Worm (Caenorhabditis elegans): ENCODE measurements around the gene ZK688.10.

Gene ZK688.10

ce11 chrIII:7872776-7873175, 24.0 kb downstream of the ZK688.10 start:
- TF ChIP-seq mab-5 (tag; optimal IDR thresholded peaks at IDR 0.05): no peak
- no peak for TF ChIP-seq lsy-2 (tag; optimal IDR thresholded peaks at IDR 0.05)
- no peak for TF ChIP-seq M03D4.4 (tag; optimal IDR thresholded peaks at IDR 0.05)
- TF ChIP-seq bed-3 (GFP tag; optimal IDR thresholded peaks at IDR 0.05): no peak
- no peak for TF ChIP-seq cnd-1 (tag; optimal IDR thresholded peaks at IDR 0.05)
- no peak for TF ChIP-seq lin-32 (GFP tag; optimal IDR thresholded peaks at IDR 0.05)

- TF ChIP-seq snpc-4 (tag; optimal IDR thresholded peaks at IDR 0.05): no peak
- no peak for TF ChIP-seq M03D4.4 (tag; optimal IDR thresholded peaks at IDR 0.05)
- TF ChIP-seq ceh-83 (GFP tag; optimal IDR thresholded peaks at IDR 0.05): no peak
- TF ChIP-seq nhr-12 (tag; optimal IDR thresholded peaks at IDR 0.05): no peak
- no peak for TF ChIP-seq bed-3 (GFP tag; optimal IDR thresholded peaks at IDR 0.05)
- no peak for TF ChIP-seq flh-1 (GFP tag; optimal IDR thresholded peaks at IDR 0.05)
- TF ChIP-seq unc-39 (tag; optimal IDR thresholded peaks at IDR 0.05): no peak
- TF ChIP-seq ceh-39 (tag; optimal IDR thresholded peaks at IDR 0.05): no peak
- no peak for TF ChIP-seq unc-62 (GFP tag; optimal IDR thresholded peaks at IDR 0.05)
- no peak for TF ChIP-seq sem-2 (GFP tag; optimal IDR thresholded peaks at IDR 0.05)
- TF ChIP-seq ham-2 (GFP tag; optimal IDR thresholded peaks at IDR 0.05): no peak
- TF ChIP-seq elt-3 (tag; optimal IDR thresholded peaks at IDR 0.05): no peak
- TF ChIP-seq lin-13 (tag; optimal IDR thresholded peaks at IDR 0.05): no peak
- no peak for TF ChIP-seq nhr-237 (tag; optimal IDR thresholded peaks at IDR 0.05)
- no peak for TF ChIP-seq nhr-28 (tag; optimal IDR thresholded peaks at IDR 0.05)
- TF ChIP-seq blmp-1 (tag; optimal IDR thresholded peaks at IDR 0.05): no peak
- no peak for TF ChIP-seq pha-4 (tag; optimal IDR thresholded peaks at IDR 0.05)
- TF ChIP-seq mab-5 (tag; optimal IDR thresholded peaks at IDR 0.05): no peak
- no peak for TF ChIP-seq lin-32 (GFP tag; optimal IDR thresholded peaks at IDR 0.05)
- TF ChIP-seq nhr-2 (tag; optimal IDR thresholded peaks at IDR 0.05): no peak
Observed at ce11 chrIII:7866189-7866588, 30.6 kb downstream of the ZK688.10 start, which contains the start of gene cup-4. cup-4 (plus strand) TSS chrIII:7866489.

ce11 chrIII:7865238-7865761, 31.5 kb downstream of the ZK688.10 start, which contains the start of gene slc-17.3:
slc-17.3 (minus strand) TSS chrIII:7865288.
- TF ChIP-seq ztf-11 (tag; optimal IDR thresholded peaks at IDR 0.05) (no peak), nhr-237 (tag; optimal IDR thresholded peaks at IDR 0.05) (no peak), nhr-2 (tag; optimal IDR thresholded peaks at IDR 0.05) (no peak), elt-3 (tag; optimal IDR thresholded peaks at IDR 0.05) (no peak), lin-32 (GFP tag; optimal IDR thresholded peaks at IDR 0.05) (no peak), mep-1 (tag; optimal IDR thresholded peaks at IDR 0.05) (no peak), lsy-2 (tag; optimal IDR thresholded peaks at IDR 0.05) (no peak), sem-2 (GFP tag; optimal IDR thresholded peaks at IDR 0.05) (no peak), pha-4 (tag; optimal IDR thresholded peaks at IDR 0.05) (no peak), ceh-83 (GFP tag; optimal IDR thresholded peaks at IDR 0.05) (no peak), ham-2 (GFP tag; optimal IDR thresholded peaks at IDR 0.05) (no peak), cnd-1 (tag; optimal IDR thresholded peaks at IDR 0.05) (no peak), M03D4.4 (tag; optimal IDR thresholded peaks at IDR 0.05) (no peak), zip-8 (tag; optimal IDR thresholded peaks at IDR 0.05) (no peak), drap-1 (GFP tag; optimal IDR thresholded peaks at IDR 0.05) (no peak), tbx-8 (GFP tag; optimal IDR thresholded peaks at IDR 0.05) (no peak), flh-1 (GFP tag; optimal IDR thresholded peaks at IDR 0.05) (no peak)

ce11 chrIII:7861535-7862120, 35.2 kb downstream of the ZK688.10 start, which contains the start of gene snr-5:
snr-5 (plus strand) TSS chrIII:7862070.
- TF ChIP-seq ceh-83 (GFP tag; optimal IDR thresholded peaks at IDR 0.05) (no peak), ces-1 (GFP tag; optimal IDR thresholded peaks at IDR 0.05) (no peak), lin-32 (GFP tag; optimal IDR thresholded peaks at IDR 0.05) (no peak), tbx-8 (GFP tag; optimal IDR thresholded peaks at IDR 0.05) (no peak), ceh-43 (GFP tag; optimal IDR thresholded peaks at IDR 0.05) (no peak), mls-2 (tag; optimal IDR thresholded peaks at IDR 0.05) (no peak), blmp-1 (tag; optimal IDR thresholded peaks at IDR 0.05) (no peak), flh-1 (GFP tag; optimal IDR thresholded peaks at IDR 0.05) (no peak), nhr-76 (tag; optimal IDR thresholded peaks at IDR 0.05) (no peak), unc-39 (tag; optimal IDR thresholded peaks at IDR 0.05) (no peak), unc-120 (tag; optimal IDR thresholded peaks at IDR 0.05; ENCODE audit: poor library complexity, severe bottlenecking) (no peak), unc-62 (GFP tag; optimal IDR thresholded peaks at IDR 0.05) (no peak), nhr-12 (tag; optimal IDR thresholded peaks at IDR 0.05) (no peak)
